Worm (Caenorhabditis elegans) whole organism, young adult: Measurements from ENCODE around the gene R186.8.

Experiments
- C06A6.2 ChIP-seq: fragments of 200-800 bp; sonication (Bioruptor generic); conservative IDR thresholded peaks from 2 replicates; pipeline ENCODE4 v1.3.6; 2022; ENCODE audit warnings: missing genetic modification characterization, missing compliant biosample characterization
- C17E4.6 ChIP-seq: fragments of 200-800 bp; sonication (Bioruptor generic); IDR thresholded peaks from 2 replicates; pipeline ENCODE4 v1.3.6; 2022; ENCODE audit warnings: missing genetic modification reagents, missing genetic modification characterization, missing compliant biosample characterization
- D2030.7 ChIP-seq: fragments of 200-800 bp; sonication (Bioruptor generic); IDR thresholded peaks from 2 replicates; pipeline ENCODE4 v1.3.6; 2022; ENCODE audit warnings: missing genetic modification reagents, missing genetic modification characterization, missing compliant biosample characterization
- F23B12.7 ChIP-seq: sonication (generic microtip); optimal IDR thresholded peaks from 2 replicates; lab custom pipeline; 2017; ENCODE audit warnings: missing genetic modification characterization, mild to moderate bottlenecking, missing compliant biosample characterization, antibody characterized with exemption, moderate library complexity; ENCODE audit not compliant: insufficient read depth
- F37B4.10 ChIP-seq: fragments of 200-800 bp; sonication (Bioruptor generic); IDR thresholded peaks from 2 replicates; pipeline ENCODE4 v1.3.6; 2022; ENCODE audit warnings: missing genetic modification characterization, missing compliant biosample characterization
- F39B2.1 ChIP-seq: fragments of 200-800 bp; sonication (Bioruptor generic); IDR thresholded peaks from 2 replicates; pipeline ENCODE4 v1.3.6; 2022; ENCODE audit warnings: missing genetic modification reagents, missing genetic modification characterization, missing compliant biosample characterization
- F52B5.7 ChIP-seq: sonication (generic microtip); optimal IDR thresholded peaks from 2 replicates; lab custom pipeline; 2016; ENCODE audit warnings: mild to moderate bottlenecking, missing genetic modification characterization, missing compliant biosample characterization
- F55B11.4 ChIP-seq: sonication (generic microtip); optimal IDR thresholded peaks from 2 replicates; lab custom pipeline; 2016; ENCODE audit warnings: missing compliant biosample characterization, missing genetic modification characterization, borderline replicate concordance; ENCODE audit not compliant: insufficient read depth
- K11D2.4 ChIP-seq: fragments of 200-800 bp; sonication (Bioruptor generic); IDR thresholded peaks from 2 replicates; pipeline ENCODE4 v1.3.6; 2022; ENCODE audit warnings: missing genetic modification reagents, missing genetic modification characterization, missing compliant biosample characterization
- K12H6.12 ChIP-seq: fragments of 200-800 bp; sonication (Bioruptor generic); optimal IDR thresholded peaks from 2 replicates; lab custom pipeline; 2018; ENCODE audit warnings: mild to moderate bottlenecking, missing genetic modification characterization, missing compliant biosample characterization
- T07F8.4 ChIP-seq: sonication (generic microtip); optimal IDR thresholded peaks from 2 replicates; lab custom pipeline; 2016; ENCODE audit warnings: mild to moderate bottlenecking, missing genetic modification characterization, moderate library complexity, missing compliant biosample characterization
- Y53G8AR.9 ChIP-seq: fragments of 200-800 bp; sonication (Bioruptor generic); conservative IDR thresholded peaks from 2 replicates; pipeline ENCODE4 v1.3.6; 2022; ENCODE audit warnings: missing genetic modification reagents, missing genetic modification characterization, missing compliant biosample characterization
- Y56A3A.18 ChIP-seq: fragments of 200-800 bp; sonication (Bioruptor generic); IDR thresholded peaks from 2 replicates; pipeline ENCODE4 v1.3.6; 2022; ENCODE audit warnings: missing genetic modification reagents, missing genetic modification characterization, missing compliant biosample characterization
- Y95B8A.8 ChIP-seq: fragments of 200-800 bp; sonication (Bioruptor generic); IDR thresholded peaks from 2 replicates; pipeline ENCODE4 v1.3.6; 2022; ENCODE audit warnings: missing genetic modification reagents, missing genetic modification characterization, missing compliant biosample characterization
- aptf-2 ChIP-seq: fragments of 200-800 bp; sonication (Bioruptor generic); conservative IDR thresholded peaks from 2 replicates; pipeline ENCODE4 v1.3.6; 2022; ENCODE audit warnings: missing genetic modification reagents, missing genetic modification characterization, missing compliant biosample characterization
- aptf-3 ChIP-seq: fragments of 200-800 bp; sonication (Bioruptor generic); IDR thresholded peaks from 2 replicates; pipeline ENCODE4 v1.3.6; 2022; ENCODE audit warnings: missing genetic modification characterization, missing compliant biosample characterization
- atf-7 ChIP-seq: sonication (generic microtip); optimal IDR thresholded peaks from 2 replicates; lab custom pipeline; 2017; ENCODE audit warnings: mild to moderate bottlenecking, missing genetic modification characterization, missing compliant biosample characterization
- athp-1 ChIP-seq: sonication (generic microtip); optimal IDR thresholded peaks from 2 replicates; lab custom pipeline; 2017; ENCODE audit warnings: mild to moderate bottlenecking, missing genetic modification characterization, missing compliant biosample characterization
- attf-3 ChIP-seq: fragments of 200-800 bp; sonication (Bioruptor generic); conservative IDR thresholded peaks from 2 replicates; pipeline ENCODE4 v1.3.6; 2022; ENCODE audit warnings: missing genetic modification reagents, missing genetic modification characterization, missing compliant biosample characterization
- cebp-1 ChIP-seq, 2 experiments: fragments of 200-800 bp in 1 of 2; sonication (Bioruptor generic) in 1 of 2; sonication (generic microtip) in 1 of 2; IDR thresholded peaks in 1 of 2; optimal IDR thresholded peaks in 1 of 2; 2 replicates each; pipeline versions ENCODE4 v1.3.6 to Lab custom; 2017 to 2022; ENCODE audit warnings: missing compliant biosample characterization in 2 of 2, missing genetic modification characterization in 2 of 2, mild to moderate bottlenecking in 1 of 2, missing genetic modification reagents in 1 of 2, moderate library complexity in 1 of 2
- cebp-2 ChIP-seq: fragments of 200-800 bp; sonication (Bioruptor generic); IDR thresholded peaks from 2 replicates; pipeline ENCODE4 v1.3.6; 2022; ENCODE audit warnings: missing genetic modification characterization, missing compliant biosample characterization
- ceh-100 ChIP-seq: fragments of 200-800 bp; sonication (Bioruptor generic); IDR thresholded peaks from 2 replicates; pipeline ENCODE4 v1.3.6; 2022; ENCODE audit warnings: missing genetic modification reagents, missing genetic modification characterization, missing compliant biosample characterization
- ceh-40 ChIP-seq: fragments of 200-800 bp; sonication (Bioruptor generic); IDR thresholded peaks from 2 replicates; pipeline ENCODE4 v1.3.6; 2022; ENCODE audit warnings: missing genetic modification characterization, missing compliant biosample characterization
- ceh-58 ChIP-seq: fragments of 200-800 bp; sonication (Bioruptor generic); IDR thresholded peaks from 2 replicates; pipeline ENCODE4 v1.3.6; 2022; ENCODE audit warnings: missing genetic modification characterization, missing compliant biosample characterization
- chd-7 ChIP-seq: sonication (generic microtip); optimal IDR thresholded peaks from 2 replicates; lab custom pipeline; 2016; ENCODE audit warnings: mild to moderate bottlenecking, missing genetic modification characterization, moderate library complexity, missing compliant biosample characterization
- die-1 ChIP-seq: sonication (generic microtip); optimal IDR thresholded peaks from 2 replicates; lab custom pipeline; 2016; ENCODE audit warnings: missing genotype, mild to moderate bottlenecking, missing genetic modification characterization, missing compliant biosample characterization
- egl-44 ChIP-seq: fragments of 200-800 bp; sonication (Bioruptor generic); IDR thresholded peaks from 2 replicates; pipeline ENCODE4 v1.3.6; 2022; ENCODE audit warnings: missing genetic modification reagents, missing genetic modification characterization, missing compliant biosample characterization
- ekl-4 ChIP-seq: fragments of 200-800 bp; sonication (Bioruptor generic); IDR thresholded peaks from 2 replicates; pipeline ENCODE4 v1.3.6; 2022; ENCODE audit warnings: missing genetic modification reagents, missing genetic modification characterization, missing compliant biosample characterization
- gei-17 ChIP-seq: fragments of 200-800 bp; sonication (Bioruptor generic); optimal IDR thresholded peaks from 2 replicates; lab custom pipeline; 2018; ENCODE audit warnings: mild to moderate bottlenecking, missing genetic modification characterization, missing compliant biosample characterization
- hmg-20 ChIP-seq: fragments of 200-800 bp; sonication (Bioruptor generic); IDR thresholded peaks from 2 replicates; pipeline ENCODE4 v1.3.6; 2022; ENCODE audit warnings: missing genetic modification reagents, missing genetic modification characterization, missing compliant biosample characterization
- hrde-1 ChIP-seq: sonication (generic microtip); optimal IDR thresholded peaks from 2 replicates; lab custom pipeline; 2016; ENCODE audit warnings: missing genetic modification characterization, mild to moderate bottlenecking, missing compliant biosample characterization, moderate library complexity, missing genotype, missing genetic modification reagents, borderline replicate concordance
- let-526 ChIP-seq: fragments of 200-800 bp; sonication (Bioruptor generic); IDR thresholded peaks from 2 replicates; pipeline ENCODE4 v1.3.6; 2022; ENCODE audit warnings: missing genetic modification reagents, missing genetic modification characterization, missing compliant biosample characterization
- let-607 ChIP-seq, 2 experiments: fragments of 200-800 bp in 1 of 2; sonication (Bioruptor generic) in 1 of 2; sonication (generic microtip) in 1 of 2; optimal IDR thresholded peaks; 2 replicates each; lab custom pipeline; 2016 to 2018; ENCODE audit warnings: mild to moderate bottlenecking in 2 of 2, missing compliant biosample characterization in 2 of 2, missing genetic modification characterization in 2 of 2, moderate library complexity in 2 of 2, missing genotype in 1 of 2
- lin-35 ChIP-seq, 3 experiments: fragments of 150-350 bp in 2 of 3; sonication (generic microtip) in 1 of 3; optimal IDR thresholded peaks; 2 replicates each; lab custom pipeline; 2014 to 2018; ENCODE audit warnings: missing biosample characterization in 3 of 3, missing genetic modification characterization in 3 of 3, missing genetic modification reagents in 3 of 3
- lsl-1 ChIP-seq: fragments of 200-800 bp; sonication (Bioruptor generic); optimal IDR thresholded peaks from 2 replicates; lab custom pipeline; 2018; ENCODE audit warnings: mild to moderate bottlenecking, missing genetic modification characterization, moderate library complexity, missing compliant biosample characterization
- mel-28 ChIP-seq: sonication (generic microtip); optimal IDR thresholded peaks from 2 replicates; lab custom pipeline; 2016; ENCODE audit warnings: borderline replicate concordance, mild to moderate bottlenecking, missing genetic modification characterization, missing compliant biosample characterization
- mxl-1 ChIP-seq: sonication (generic microtip); optimal IDR thresholded peaks from 2 replicates; lab custom pipeline; 2016; ENCODE audit warnings: missing genetic modification characterization, missing compliant biosample characterization
- nhr-179 ChIP-seq: sonication (generic microtip); optimal IDR thresholded peaks from 2 replicates; lab custom pipeline; 2016; ENCODE audit warnings: mild to moderate bottlenecking, missing genetic modification characterization, missing compliant biosample characterization
- nhr-80 ChIP-seq: sonication (generic microtip); optimal IDR thresholded peaks from 2 replicates; lab custom pipeline; 2016; ENCODE audit warnings: missing genetic modification characterization, missing compliant biosample characterization
- pbrm-1 ChIP-seq: fragments of 200-800 bp; sonication (Bioruptor generic); IDR thresholded peaks from 2 replicates; pipeline ENCODE4 v1.3.6; 2022; ENCODE audit warnings: missing genetic modification reagents, missing genetic modification characterization, missing compliant biosample characterization
- repo-1 ChIP-seq: sonication (generic microtip); optimal IDR thresholded peaks from 2 replicates; lab custom pipeline; 2017; ENCODE audit warnings: mild to moderate bottlenecking, missing genetic modification characterization, missing compliant biosample characterization
- snpc-1.1 ChIP-seq: sonication (generic microtip); optimal IDR thresholded peaks from 2 replicates; lab custom pipeline; 2017; ENCODE audit warnings: missing genetic modification characterization, mild to moderate bottlenecking, missing compliant biosample characterization, antibody characterized with exemption, moderate library complexity, missing genotype, missing genetic modification reagents; ENCODE audit not compliant: insufficient read depth
- snpc-4 ChIP-seq, 5 experiments: fragments of 150-350 bp in 1 of 5; sonication (generic microtip) in 4 of 5; optimal IDR thresholded peaks; 2 replicates each; lab custom pipeline; 2014 to 2018; ENCODE audit warnings: missing genetic modification characterization in 5 of 5, missing biosample characterization in 3 of 5, antibody characterized with exemption in 2 of 5, mild to moderate bottlenecking in 2 of 5, missing compliant biosample characterization in 2 of 5, missing genotype in 2 of 5, moderate library complexity in 2 of 5, missing genetic modification reagents in 1 of 5
- tlf-1 ChIP-seq: fragments of 200-800 bp; sonication (Bioruptor generic); optimal IDR thresholded peaks from 2 replicates; lab custom pipeline; 2018; ENCODE audit warnings: mild to moderate bottlenecking, missing genetic modification characterization, missing compliant biosample characterization
- unc-130 ChIP-seq: sonication (generic microtip); optimal IDR thresholded peaks from 2 replicates; lab custom pipeline; 2016; ENCODE audit warnings: missing genetic modification reagents, missing genetic modification characterization, missing compliant biosample characterization
- ztf-25 ChIP-seq: fragments of 200-800 bp; sonication (Bioruptor generic); IDR thresholded peaks from 2 replicates; pipeline ENCODE4 v1.3.6; 2022; ENCODE audit warnings: missing genetic modification reagents, missing genetic modification characterization, missing compliant biosample characterization
- ztf-3 ChIP-seq: fragments of 200-800 bp; sonication (Bioruptor generic); optimal IDR thresholded peaks from 2 replicates; lab custom pipeline; 2018; ENCODE audit warnings: mild to moderate bottlenecking, missing genetic modification characterization, missing compliant biosample characterization

R186.8 gene

ce11 chrV:13000068-13000467 is 32.3 kb upstream of the R186.8 start (continued):
- no peak for TF ChIP-seq Y56A3A.18 (GFP tag; lab: Robert Waterston, UW)
- TF ChIP-seq F52B5.7, result no peak
- TF ChIP-seq chd-7, result no peak
- TF ChIP-seq lsl-1 (GFP tag; lab: Kevin White, UChicago), result peak; percentile 99
- no peak for TF ChIP-seq snpc-4 (GFP tag; optimal IDR thresholded peaks at IDR 0.05; lab: Kevin White, UChicago)
- TF ChIP-seq snpc-4 (tag; optimal IDR thresholded peaks at IDR 0.05; lab: Kevin White, UChicago), result peak in 1 of 4 experiments; percentile 55
- TF ChIP-seq ceh-58, result no peak
- TF ChIP-seq ztf-3, result no peak
- no peak for TF ChIP-seq ztf-25 (GFP tag; lab: Robert Waterston, UW)
- TF ChIP-seq attf-3, result peak; percentile 34; the same call in 1 of the 2 replicates
- TF ChIP-seq unc-130, result peak; percentile 12
- TF ChIP-seq let-607 (tag; optimal IDR thresholded peaks at IDR 0.05; lab: Kevin White, UChicago), result no peak
- TF ChIP-seq Y95B8A.8 (GFP tag; lab: Robert Waterston, UW), result 0 out of 2 replicates have a peak, but pooled peaks have one; percentile 52
- TF ChIP-seq die-1 (tag; lab: Kevin White, UChicago), result no peak
- TF ChIP-seq mxl-1 (tag; lab: Kevin White, UChicago), result no peak
- no peak for TF ChIP-seq atf-7 (tag; lab: Kevin White, UChicago)
- TF ChIP-seq C17E4.6, result no peak
- TF ChIP-seq egl-44 (GFP tag; lab: Robert Waterston, UW), result no peak
- TF ChIP-seq C06A6.2 (GFP tag; lab: Robert Waterston, UW), result no peak
- no peak for TF ChIP-seq T07F8.4 (tag; lab: Kevin White, UChicago)
- TF ChIP-seq snpc-1.1 (tag; lab: Kevin White, UChicago), result peak; percentile 37
- no peak for TF ChIP-seq F37B4.10 (GFP tag; lab: Robert Waterston, UW)
- no peak for TF ChIP-seq nhr-80 (tag; lab: Kevin White, UChicago)
- TF ChIP-seq mel-28, result no peak
- TF ChIP-seq cebp-2 (GFP tag; lab: Robert Waterston, UW), result no peak
- TF ChIP-seq F23B12.7 (tag; lab: Kevin White, UChicago), result no peak
- no peak for TF ChIP-seq let-526 (GFP tag; lab: Robert Waterston, UW)
- no peak for TF ChIP-seq hmg-20
- TF ChIP-seq aptf-3 (GFP tag; lab: Robert Waterston, UW), result no peak
- no peak for TF ChIP-seq athp-1 (tag; lab: Kevin White, UChicago)
- TF ChIP-seq ekl-4 (GFP tag; lab: Robert Waterston, UW), result no peak
- TF ChIP-seq gei-17 (GFP tag; lab: Kevin White, UChicago), result no peak
- TF ChIP-seq K11D2.4 (GFP tag; lab: Robert Waterston, UW), result no peak
- no peak for TF ChIP-seq Y53G8AR.9 (GFP tag; lab: Robert Waterston, UW)
- TF ChIP-seq hrde-1 (tag; lab: Kevin White, UChicago), result no peak
- peak; percentile 92 for TF ChIP-seq D2030.7
- TF ChIP-seq aptf-2, result no peak
- no peak for TF ChIP-seq lin-35 (GFP tag; optimal IDR thresholded peaks at IDR 0.05; lab: Kevin White, UChicago)
- no peak for TF ChIP-seq repo-1 (tag; lab: Kevin White, UChicago)
- no peak for TF ChIP-seq F39B2.1 (GFP tag; lab: Robert Waterston, UW)
- TF ChIP-seq pbrm-1 (GFP tag; lab: Robert Waterston, UW), result peak; percentile 35; the same call in 1 of the 2 replicates
- no peak for TF ChIP-seq ceh-40
- TF ChIP-seq F55B11.4 (tag; lab: Kevin White, UChicago), result no peak
- TF ChIP-seq tlf-1 (GFP tag; lab: Kevin White, UChicago), result peak; percentile 12
- TF ChIP-seq nhr-179 (tag; lab: Kevin White, UChicago), result no peak
- TF ChIP-seq ceh-100, result no peak
- TF ChIP-seq cebp-1 (GFP tag; IDR thresholded peaks at IDR 0.05; lab: Robert Waterston, UW), result no peak
- TF ChIP-seq cebp-1 (tag; optimal IDR thresholded peaks at IDR 0.05; lab: Kevin White, UChicago), result no peak
- TF ChIP-seq K12H6.12 (tag; lab: Kevin White, UChicago), result no peak
